Fruit fly (Drosophila melanogaster) whole organism, adult: ENCODE measurements around the gene Lint-O.

ENCODE experiments used
- CG11617 ChIP-seq: fragments of 200-800 bp; sonication (Bioruptor generic); optimal IDR thresholded peaks from 2 replicates; lab custom pipeline; 2017; ENCODE audit warnings: mild to moderate bottlenecking, missing biosample characterization, missing genetic modification reagents, missing genetic modification characterization
- CG12768 ChIP-seq: fragments of 200-800 bp; sonication (Bioruptor generic); optimal IDR thresholded peaks from 2 replicates; lab custom pipeline; 2017; ENCODE audit warnings: missing biosample characterization, missing genetic modification characterization, mild to moderate bottlenecking, moderate library complexity, missing genetic modification reagents
- CG14711 ChIP-seq: fragments of 200-800 bp; sonication (Bioruptor generic); optimal IDR thresholded peaks from 2 replicates; lab custom pipeline; 2018; ENCODE audit warnings: missing biosample characterization, mild to moderate bottlenecking, missing genetic modification characterization, moderate library complexity
- CG1620 ChIP-seq: fragments of 200-800 bp; sonication (Bioruptor generic); optimal IDR thresholded peaks from 2 replicates; lab custom pipeline; 2016; ENCODE audit warnings: missing biosample characterization, missing genetic modification characterization
- CG5204 ChIP-seq: fragments of 200-800 bp; sonication (Bioruptor generic); optimal IDR thresholded peaks from 2 replicates; lab custom pipeline; 2016; ENCODE audit warnings: missing biosample characterization, missing genetic modification characterization
- CG7045 ChIP-seq: fragments of 200-800 bp; sonication (Bioruptor generic); optimal IDR thresholded peaks from 2 replicates; lab custom pipeline; 2017; ENCODE audit warnings: missing biosample characterization, mild to moderate bottlenecking, missing genetic modification characterization
- CG7101 ChIP-seq: fragments of 200-800 bp; sonication (Bioruptor generic); optimal IDR thresholded peaks from 2 replicates; lab custom pipeline; 2018; ENCODE audit warnings: missing biosample characterization, mild to moderate bottlenecking, missing genetic modification characterization, moderate library complexity
- Clk ChIP-seq: fragments of 200-800 bp; sonication (Bioruptor generic); optimal IDR thresholded peaks from 2 replicates; lab custom pipeline; 2017; ENCODE audit warnings: missing biosample characterization, missing genetic modification characterization
- Crg-1 ChIP-seq: fragments of 200-800 bp; sonication (Bioruptor generic); optimal IDR thresholded peaks from 2 replicates; lab custom pipeline; 2016; ENCODE audit warnings: missing biosample characterization, missing genetic modification characterization
- Hr96 ChIP-seq: fragments of 200-800 bp; sonication (Bioruptor generic); optimal IDR thresholded peaks from 2 replicates; lab custom pipeline; 2016; ENCODE audit warnings: missing biosample characterization, missing genetic modification characterization
- kay ChIP-seq: fragments of 200-800 bp; sonication (Bioruptor generic); peaks from one replicate; lab custom pipeline; 2016; ENCODE audit warnings: missing biosample characterization, missing genetic modification characterization, borderline replicate concordance
- ovo ChIP-seq: fragments of 200-800 bp; sonication (Bioruptor generic); optimal IDR thresholded peaks from 2 replicates; lab custom pipeline; 2016; ENCODE audit warnings: missing biosample characterization, missing genetic modification characterization
- tj ChIP-seq: fragments of 200-800 bp; sonication (Bioruptor generic); optimal IDR thresholded peaks from 3 replicates; lab custom pipeline; 2017; ENCODE audit warnings: missing biosample characterization, mild to moderate bottlenecking, missing genetic modification characterization, moderate library complexity

- no peak for TF ChIP-seq kay
- TF ChIP-seq CG7101 (tag; lab: Kevin White, UChicago) = no peak
- no peak for TF ChIP-seq Clk (GFP tag; lab: Kevin White, UChicago)
- no peak for TF ChIP-seq tj (GFP tag; lab: Kevin White, UChicago)
- no peak for TF ChIP-seq CG11617 (GFP tag; lab: Kevin White, UChicago)
- TF ChIP-seq CG1620 = no peak
- TF ChIP-seq CG7045 (GFP tag; lab: Kevin White, UChicago) = no peak
- TF ChIP-seq Hr96 = no peak
- TF ChIP-seq CG12768 (GFP tag; lab: Kevin White, UChicago) = no peak
- TF ChIP-seq ovo (GFP tag; lab: Kevin White, UChicago) = no peak
- no peak for TF ChIP-seq CG14711 (tag; lab: Kevin White, UChicago)
- TF ChIP-seq CG5204 = no peak
- TF ChIP-seq Crg-1 (GFP tag; lab: Kevin White, UChicago) = no peak
These were observed 38.9 kb upstream of the Lint-O start for dm6 chrX:2659430-2660075.
